Worm (Caenorhabditis elegans) whole organism, L3 larva: ENCODE measurements around the gene F34D10.8.

Source experiments
- ama-1 ChIP-seq: fragments of 150-350 bp; optimal IDR thresholded peaks from 2 replicates; lab custom pipeline; 2018
- elt-1 ChIP-seq: fragments of 150-350 bp; optimal IDR thresholded peaks from 2 replicates; lab custom pipeline; 2014; ENCODE audit warnings: missing biosample characterization, missing genetic modification characterization
- jun-1 ChIP-seq: fragments of 150-350 bp; optimal IDR thresholded peaks from 2 replicates; lab custom pipeline; 2014; ENCODE audit warnings: missing biosample characterization, missing genetic modification reagents, missing genetic modification characterization
- mdl-1 ChIP-seq: fragments of 150-350 bp; optimal IDR thresholded peaks from 2 replicates; lab custom pipeline; 2014; ENCODE audit warnings: missing biosample characterization, missing genetic modification characterization
- nhr-237 ChIP-seq: fragments of 150-350 bp; optimal IDR thresholded peaks from 2 replicates; lab custom pipeline; 2014; ENCODE audit warnings: missing biosample characterization, missing genetic modification characterization
- nhr-76 ChIP-seq: fragments of 150-350 bp; sonication (generic microtip); optimal IDR thresholded peaks from 5 replicates; lab custom pipeline; 2014; ENCODE audit warnings: missing biosample characterization, missing genetic modification characterization
- pha-4 ChIP-seq: fragments of 150-350 bp; optimal IDR thresholded peaks from 2 replicates; lab custom pipeline; 2014; ENCODE audit warnings: missing biosample characterization, missing genetic modification reagents, missing genetic modification characterization
- pqm-1 ChIP-seq: fragments of 150-350 bp; optimal IDR thresholded peaks from 2 replicates; lab custom pipeline; 2017; ENCODE audit warnings: missing biosample characterization, missing genetic modification characterization, inconsistent platforms

DNA sequence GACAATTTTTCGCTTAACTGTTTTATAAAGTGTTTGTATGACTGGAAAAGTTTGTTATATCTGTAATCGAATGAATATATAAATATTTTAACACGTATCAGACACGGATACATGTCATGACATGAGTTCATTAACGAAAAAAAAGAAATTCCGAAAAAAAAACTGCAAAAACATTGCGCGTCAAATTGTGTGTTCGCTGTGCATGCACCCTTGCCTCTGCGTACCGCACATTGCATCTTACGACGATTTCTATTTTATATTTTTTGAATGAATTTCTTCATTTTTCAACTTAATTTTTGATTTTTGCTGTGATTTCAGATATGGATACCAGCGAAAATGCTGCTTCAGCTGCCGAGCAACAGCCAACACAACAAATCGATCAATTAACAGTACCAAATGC lies 25.6 kb upstream of the F34D10.8 start, which contains the start of gene wdr-5.1:
- TF ChIP-seq ama-1 = peak; percentile 64
- TF ChIP-seq jun-1 (tag; lab: Kevin White, UChicago) = no peak
- TF ChIP-seq mdl-1 = no peak
- no peak for TF ChIP-seq elt-1 (tag; lab: Kevin White, UChicago)
- no peak for TF ChIP-seq nhr-76 (tag; lab: Kevin White, UChicago)
- peak; percentile 37 for TF ChIP-seq pha-4 (tag; lab: Kevin White, UChicago)
- TF ChIP-seq pqm-1 (tag; lab: Kevin White, UChicago) = no peak
- TF ChIP-seq nhr-237 = no peak
